Fruit fly (Drosophila melanogaster): ENCODE data around the gene Galt.

Gene Galt

dm6 chr2L:6692048-6692447 is 24.2 kb upstream of the Galt start (continued):
- TF ChIP-seq cyc (GFP tag; optimal IDR thresholded peaks at IDR 0.05), result no peak
- no peak for TF ChIP-seq CG6276 (GFP tag; optimal IDR thresholded peaks at IDR 0.05)
- no peak for TF ChIP-seq fkh (GFP tag; optimal IDR thresholded peaks at IDR 0.05)
- no peak for TF ChIP-seq net (GFP tag; optimal IDR thresholded peaks at IDR 0.05)
- no peak for TF ChIP-seq ss (GFP tag; optimal IDR thresholded peaks at IDR 0.05)
- no peak for TF ChIP-seq CG6792 (GFP tag; optimal IDR thresholded peaks at IDR 0.05)
- TF ChIP-seq topi (GFP tag; optimal IDR thresholded peaks at IDR 0.05), result no peak
- TF ChIP-seq Eip75B (GFP tag; optimal IDR thresholded peaks at IDR 0.05), result peak; percentile 9
- peak; percentile 45 for TF ChIP-seq Hr4 (GFP tag; optimal IDR thresholded peaks at IDR 0.05)
- peak; percentile 14 for TF ChIP-seq CG10669 (GFP tag; optimal IDR thresholded peaks at IDR 0.05)
- TF ChIP-seq Hr38 (GFP tag; optimal IDR thresholded peaks at IDR 0.05), result no peak
- TF ChIP-seq CG1621 (tag; optimal IDR thresholded peaks at IDR 0.05), result no peak
- no peak for TF ChIP-seq CG6808 (GFP tag; optimal IDR thresholded peaks at IDR 0.05)
- TF ChIP-seq CG10631 (GFP tag; optimal IDR thresholded peaks at IDR 0.05), result peak; percentile 36
- TF ChIP-seq Met (GFP tag; optimal IDR thresholded peaks at IDR 0.05), result no peak
- peak; percentile 1 for TF ChIP-seq Smox (GFP tag; optimal IDR thresholded peaks at IDR 0.05)
- TF ChIP-seq achi (GFP tag; optimal IDR thresholded peaks at IDR 0.05), result no peak
- peak; percentile 52; the same call in 2 of the 3 replicates for TF ChIP-seq CG6163 (GFP tag; IDR thresholded peaks at IDR 0.05)
- no peak for TF ChIP-seq Eip93F (GFP tag; optimal IDR thresholded peaks at IDR 0.05)
- no peak for TF ChIP-seq svp (GFP tag)
- TF ChIP-seq dac (GFP tag; optimal IDR thresholded peaks at IDR 0.05), result no peak
- no peak for TF ChIP-seq eg (GFP tag; IDR thresholded peaks at IDR 0.05)
- TF ChIP-seq CG9139 (GFP tag; optimal IDR thresholded peaks at IDR 0.05), result no peak
- TF ChIP-seq Eip78C (GFP tag), result peak; percentile 31

DNA sequence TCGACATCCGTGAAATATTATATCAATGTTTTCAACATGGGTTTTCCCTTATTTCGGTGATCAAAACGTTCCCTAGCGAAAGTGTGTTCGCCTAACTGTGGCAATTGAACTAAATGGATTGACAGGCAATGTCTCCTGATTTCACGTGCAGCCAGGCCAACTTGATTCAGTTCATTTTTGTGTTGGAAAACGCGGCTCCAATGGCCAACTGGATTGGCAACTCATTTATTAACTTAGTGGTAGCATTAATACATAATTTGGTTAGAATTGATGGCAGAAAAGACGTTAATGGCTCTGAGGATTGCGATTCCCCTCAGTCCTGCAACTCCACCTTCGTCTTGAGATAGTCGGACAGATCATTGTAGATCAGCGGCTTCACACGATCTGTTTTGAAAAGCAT is 18.8 kb upstream of the Galt start, which contains the start of gene CG11327:
Gene CG11327 (minus strand): TSS at position 101 of the 400 bp plus-strand sequence.
- TF ChIP-seq CG9139 (GFP tag; optimal IDR thresholded peaks at IDR 0.05) (no peak), CG10631 (GFP tag; optimal IDR thresholded peaks at IDR 0.05) (no peak), CG11762 (GFP tag; optimal IDR thresholded peaks at IDR 0.05; ENCODE audit: insufficient read depth) (no peak), Eip93F (GFP tag; optimal IDR thresholded peaks at IDR 0.05) (no peak), CG6808 (GFP tag; optimal IDR thresholded peaks at IDR 0.05) (no peak)

- TF ChIP-seq Ets96B (tag; optimal IDR thresholded peaks at IDR 0.05) (no peak), CG15336 (GFP tag; IDR thresholded peaks at IDR 0.05) (peak; percentile 61; the same call in 1 of the 2 replicates), Hr39 (GFP tag; optimal IDR thresholded peaks at IDR 0.05) (peak; percentile 86), CG16779 (tag; optimal IDR thresholded peaks at IDR 0.05) (no peak), CG11902 (GFP tag; optimal IDR thresholded peaks at IDR 0.05) (peak; percentile 94), vri (GFP tag; optimal IDR thresholded peaks at IDR 0.05) (peak; percentile 63), Eip75B (GFP tag; optimal IDR thresholded peaks at IDR 0.05) (peak; percentile 50), Blimp-1 (GFP tag; optimal IDR thresholded peaks at IDR 0.05) (peak; percentile 42), Ets21C (GFP tag; optimal IDR thresholded peaks at IDR 0.05) (peak; percentile 73), CG10631 (GFP tag; optimal IDR thresholded peaks at IDR 0.05) (no peak), CG8319 (GFP tag; optimal IDR thresholded peaks at IDR 0.05) (peak; percentile 70), CG6276 (GFP tag; optimal IDR thresholded peaks at IDR 0.05) (no peak), CG6808 (GFP tag; optimal IDR thresholded peaks at IDR 0.05) (no peak), CG8119 (GFP tag; IDR thresholded peaks at IDR 0.05) (no peak; the same call in 2 of the 3 replicates), dsx (GFP tag; optimal IDR thresholded peaks at IDR 0.05; ENCODE audit: poor library complexity, severe bottlenecking) (no peak), CG3032 (tag; optimal IDR thresholded peaks at IDR 0.05) (peak; percentile 71), fd59A (GFP tag; optimal IDR thresholded peaks at IDR 0.05) (peak; percentile 27), CG11762 (GFP tag; optimal IDR thresholded peaks at IDR 0.05; ENCODE audit: insufficient read depth) (no peak), svp (GFP tag) (peak; percentile 87), topi (GFP tag; optimal IDR thresholded peaks at IDR 0.05) (peak; percentile 81), ss (GFP tag; optimal IDR thresholded peaks at IDR 0.05) (no peak), dac (GFP tag; optimal IDR thresholded peaks at IDR 0.05) (peak; percentile 45), Smox (GFP tag; optimal IDR thresholded peaks at IDR 0.05) (no peak), CG32006 (GFP tag; optimal IDR thresholded peaks at IDR 0.05) (no peak), CG6792 (GFP tag; optimal IDR thresholded peaks at IDR 0.05) (peak; percentile 79), fd85E (GFP tag; optimal IDR thresholded peaks at IDR 0.05) (no peak), CG31627 (GFP tag; optimal IDR thresholded peaks at IDR 0.05) (peak; percentile 85), CG7368 (GFP tag; optimal IDR thresholded peaks at IDR 0.05) (no peak), Lpt (GFP tag; optimal IDR thresholded peaks at IDR 0.05) (no peak), CG6163 (GFP tag; IDR thresholded peaks at IDR 0.05) (peak; percentile 80; the same call in 2 of the 3 replicates), CG1621 (tag; optimal IDR thresholded peaks at IDR 0.05) (peak; percentile 85), OdsH (GFP tag; optimal IDR thresholded peaks at IDR 0.05) (no peak)
Observed at dm6 chr2L:6683992-6684882, 16.4 kb upstream of the Galt start, which contains the start of gene Nhe3. TSS of gene Nhe3 (minus strand) at chr2L:6684364.

All from whole organism, prepupa.